Fruit fly (Drosophila melanogaster) whole organism, embryonic: ENCODE measurements around the gene CG9702.

ENCODE experiments used
- Abd-B ChIP-seq: fragments of 200-800 bp; sonication (Bioruptor generic); optimal IDR thresholded peaks from 2 replicates; lab custom pipeline; 2018; ENCODE audit warnings: missing biosample characterization, mild to moderate bottlenecking, missing genetic modification characterization, moderate library complexity
- Antp ChIP-seq: fragments of 200-800 bp; sonication (Bioruptor generic); optimal IDR thresholded peaks from 3 replicates; lab custom pipeline; 2016; ENCODE audit warnings: missing biosample characterization, missing genetic modification characterization
- CG13624 ChIP-seq: fragments of 200-800 bp; sonication (Bioruptor generic); optimal IDR thresholded peaks from 2 replicates; lab custom pipeline; 2016; ENCODE audit warnings: missing biosample characterization, missing genetic modification characterization
- CG4820 ChIP-seq: fragments of 200-800 bp; sonication (Bioruptor generic); optimal IDR thresholded peaks from 3 replicates; lab custom pipeline; 2016; ENCODE audit warnings: missing biosample characterization, missing genetic modification characterization
- bigmax ChIP-seq: fragments of 200-800 bp; sonication (Bioruptor generic); optimal IDR thresholded peaks from 2 replicates; lab custom pipeline; 2018; ENCODE audit warnings: missing biosample characterization, mild to moderate bottlenecking, missing genetic modification characterization
- psq ChIP-seq: fragments of 200-800 bp; sonication (Bioruptor generic); optimal IDR thresholded peaks from 2 replicates; lab custom pipeline; 2017; ENCODE audit warnings: missing biosample characterization, missing genetic modification characterization
- sima ChIP-seq: fragments of 200-800 bp; sonication (Bioruptor generic); optimal IDR thresholded peaks from 2 replicates; lab custom pipeline; 2016; ENCODE audit warnings: missing biosample characterization, missing genetic modification characterization

DNA sequence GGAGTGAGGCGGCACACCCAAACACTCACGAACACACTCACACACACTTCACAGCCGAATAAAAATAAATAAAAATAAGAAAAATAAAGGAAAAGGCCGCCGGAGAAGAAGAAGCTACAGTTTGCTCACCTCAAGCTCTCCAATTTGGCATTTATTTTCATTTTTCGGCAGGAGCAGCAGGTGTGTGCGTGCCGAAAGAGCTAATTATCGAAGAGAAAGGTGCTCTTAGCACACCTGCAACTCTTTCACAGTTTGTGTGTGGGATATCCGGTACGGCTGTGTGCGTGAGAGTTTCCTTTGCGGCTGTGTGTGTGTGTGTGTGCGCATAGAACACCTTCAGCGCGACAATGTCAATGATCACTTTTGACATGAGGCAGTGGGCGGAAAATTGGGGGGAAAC is 34.3 kb upstream of the CG9702 start:
- TF ChIP-seq bigmax (GFP tag; lab: Kevin White, UChicago) (no peak), CG13624 (GFP tag; lab: Kevin White, UChicago) (no peak), psq (no peak), Abd-B (no peak), Antp (no peak), CG4820 (GFP tag; lab: Kevin White, UChicago) (no peak), sima (GFP tag; lab: Kevin White, UChicago) (no peak)
